Fruit fly (Drosophila melanogaster): Measurements from ENCODE around the gene CG15458.

Gene CG15458

DNA sequence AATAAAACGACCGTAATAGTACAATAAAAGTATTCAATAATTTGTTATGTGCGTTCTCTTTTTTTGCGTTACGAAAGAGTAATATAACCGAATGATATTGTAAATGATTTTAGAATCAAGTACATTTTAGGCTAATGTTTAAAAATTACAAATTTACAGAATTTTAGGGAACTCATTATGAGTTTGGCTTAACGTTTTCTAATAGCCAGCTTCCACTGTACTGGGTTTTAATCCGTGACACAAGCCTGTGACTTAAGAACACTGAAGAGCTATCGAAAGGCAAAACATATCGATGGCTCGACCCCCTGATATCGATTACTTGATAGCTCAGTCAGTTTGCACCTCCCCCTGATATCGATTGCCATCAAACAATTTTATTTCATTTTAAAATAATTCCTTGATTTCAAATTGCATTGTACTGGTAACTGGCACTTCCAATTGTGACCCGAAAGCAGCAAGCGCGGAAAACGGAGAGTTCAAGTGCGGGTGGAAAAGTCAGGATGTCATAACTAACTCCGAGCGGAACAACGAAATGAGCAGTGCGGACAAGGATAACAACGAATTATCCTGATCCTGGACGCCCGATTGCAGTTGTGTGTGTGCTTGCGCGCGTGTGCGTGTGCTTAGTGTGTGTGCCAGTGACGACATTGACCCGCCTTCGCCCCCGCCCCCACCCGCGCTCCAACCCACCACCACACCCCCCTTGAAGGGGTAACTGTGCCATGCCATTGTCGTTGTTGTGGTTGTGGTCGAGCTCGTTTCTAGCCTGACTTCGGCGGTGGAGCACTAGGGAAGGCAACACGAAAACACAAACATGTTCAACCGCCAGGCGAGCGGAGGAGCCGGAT lies 19.7 kb downstream of the CG15458 start, which contains the start of gene HERC2 (continued):
- TF ChIP-seq nerfin-2 (GFP tag; IDR thresholded peaks at IDR 0.05; ENCODE audit: partially characterized antibody) (peak; percentile 92), NC2α (GFP tag; optimal IDR thresholded peaks at IDR 0.05) (no peak), dan (GFP tag; IDR thresholded peaks at IDR 0.05) (no peak), CG18011 (GFP tag; optimal IDR thresholded peaks at IDR 0.05) (peak; percentile 36), CG4730 (GFP tag; IDR thresholded peaks at IDR 0.05) (0 out of 2 replicates have a peak, but pooled peaks have one; percentile 33), tna (GFP tag; IDR thresholded peaks at IDR 0.05; ENCODE audit: partially characterized antibody) (peak; percentile 90), gcm2 (GFP tag; optimal IDR thresholded peaks at IDR 0.05) (no peak), ham (GFP tag; IDR thresholded peaks at IDR 0.05) (no peak), CG18262 (tag; optimal IDR thresholded peaks at IDR 0.05) (no peak), gt (GFP tag; IDR thresholded peaks at IDR 0.05) (no peak), Trl (optimal IDR thresholded peaks at IDR 0.05) (no peak), Trl (GFP tag; optimal IDR thresholded peaks at IDR 0.05) (peak; percentile 23), CG4820 (GFP tag; optimal IDR thresholded peaks at IDR 0.05) (peak; percentile 17), CG16813 (GFP tag; IDR thresholded peaks at IDR 0.05; ENCODE audit: partially characterized antibody) (peak; percentile 91), toy (GFP tag; IDR thresholded peaks at IDR 0.05) (no peak), Nf-YA (GFP tag; IDR thresholded peaks at IDR 0.05) (no peak), Max (GFP tag; optimal IDR thresholded peaks at IDR 0.05) (peak; percentile 25), ranshi (GFP tag; IDR thresholded peaks at IDR 0.05) (no peak; the same call in 1 of the 2 replicates), CG9727 (GFP tag; optimal IDR thresholded peaks at IDR 0.05) (peak; percentile 31), pros (GFP tag; optimal IDR thresholded peaks at IDR 0.05) (no peak), rib (GFP tag; IDR thresholded peaks at IDR 0.05) (no peak), Hand (GFP tag; optimal IDR thresholded peaks at IDR 0.05) (no peak), Ravus (GFP tag; IDR thresholded peaks at IDR 0.05) (no peak), zfh2 (GFP tag; optimal IDR thresholded peaks at IDR 0.05) (peak; percentile 56), cad (GFP tag; optimal IDR thresholded peaks at IDR 0.05) (no peak), Dad (GFP tag; optimal IDR thresholded peaks at IDR 0.05) (peak; percentile 34), CG32532 (GFP tag; IDR thresholded peaks at IDR 0.05) (peak; percentile 75), Blimp-1 (GFP tag; optimal IDR thresholded peaks at IDR 0.05) (no peak), CG1233 (GFP tag; optimal IDR thresholded peaks at IDR 0.05) (no peak), CG30020 (tag; optimal IDR thresholded peaks at IDR 0.05) (peak; percentile 46), otp (GFP tag; IDR thresholded peaks at IDR 0.05) (no peak), lov (optimal IDR thresholded peaks at IDR 0.05) (no peak), lov (GFP tag; IDR thresholded peaks at IDR 0.05) (no peak), Doc3 (GFP tag; IDR thresholded peaks at IDR 0.05; ENCODE audit: partially characterized antibody) (peak; percentile 78), Hmx (GFP tag; optimal IDR thresholded peaks at IDR 0.05) (no peak), ind (GFP tag; optimal IDR thresholded peaks at IDR 0.05) (peak; percentile 58), CG10462 (GFP tag; optimal IDR thresholded peaks at IDR 0.05) (no peak), Oaz (GFP tag; IDR thresholded peaks at IDR 0.05) (no peak), HLH4C (GFP tag; IDR thresholded peaks at IDR 0.05; ENCODE audit: partially characterized antibody) (peak; percentile 93), pum (GFP tag; optimal IDR thresholded peaks at IDR 0.05) (peak; percentile 49), dmrt99B (tag; optimal IDR thresholded peaks at IDR 0.05) (no peak), CG14050 (GFP tag; IDR thresholded peaks at IDR 0.05) (no peak), CG10654 (GFP tag; optimal IDR thresholded peaks at IDR 0.05) (peak; percentile 11), CG8478 (optimal IDR thresholded peaks at IDR 0.05) (no peak), stwl (tag; optimal IDR thresholded peaks at IDR 0.05) (peak; percentile 48), jigr1 (GFP tag; IDR thresholded peaks at IDR 0.05) (no peak), en (GFP tag; optimal IDR thresholded peaks at IDR 0.05) (peak; percentile 22), CG2202 (tag; optimal IDR thresholded peaks at IDR 0.05) (no peak), gce (GFP tag; IDR thresholded peaks at IDR 0.05) (no peak), CG3281 (GFP tag; optimal IDR thresholded peaks at IDR 0.05) (no peak), CG4360 (GFP tag; IDR thresholded peaks at IDR 0.05) (no peak)

All from whole organism, embryonic.